Fruit fly (Drosophila melanogaster): Measurements from ENCODE around the gene scf.

The scf gene

dm6 chr3L:1330420-1330819, 31.9 kb downstream of the scf start:
- no peak for TF ChIP-seq CG5204 (GFP tag; optimal IDR thresholded peaks at IDR 0.05)
- TF ChIP-seq CG33017 (tag; optimal IDR thresholded peaks at IDR 0.05): peak; percentile 20
- TF ChIP-seq CG7101 (tag; optimal IDR thresholded peaks at IDR 0.05): peak; percentile 24
- TF ChIP-seq pad (GFP tag; optimal IDR thresholded peaks at IDR 0.05): no peak
- TF ChIP-seq ovo (GFP tag; optimal IDR thresholded peaks at IDR 0.05): no peak
- TF ChIP-seq toe (GFP tag; optimal IDR thresholded peaks at IDR 0.05): no peak
- no peak for TF ChIP-seq CG7045 (GFP tag; optimal IDR thresholded peaks at IDR 0.05)
- TF ChIP-seq Crg-1 (GFP tag; optimal IDR thresholded peaks at IDR 0.05): no peak

- no peak for TF ChIP-seq CG14711 (tag; optimal IDR thresholded peaks at IDR 0.05)
- no peak for TF ChIP-seq CG5204 (GFP tag; optimal IDR thresholded peaks at IDR 0.05)
- TF ChIP-seq CG12768 (GFP tag; optimal IDR thresholded peaks at IDR 0.05): no peak
- TF ChIP-seq CG11617 (GFP tag; optimal IDR thresholded peaks at IDR 0.05): no peak
- TF ChIP-seq kay (GFP tag; ENCODE audit: borderline replicate concordance): no peak
- TF ChIP-seq CG1620 (GFP tag; optimal IDR thresholded peaks at IDR 0.05): no peak
- TF ChIP-seq CG33017 (tag; optimal IDR thresholded peaks at IDR 0.05): no peak
- TF ChIP-seq cic (GFP tag; optimal IDR thresholded peaks at IDR 0.05): no peak
- TF ChIP-seq tj (GFP tag; optimal IDR thresholded peaks at IDR 0.05): no peak
- TF ChIP-seq bab1 (GFP tag; optimal IDR thresholded peaks at IDR 0.05): no peak
- no peak for TF ChIP-seq Mnt (GFP tag; optimal IDR thresholded peaks at IDR 0.05)
- no peak for TF ChIP-seq cnc (optimal IDR thresholded peaks at IDR 0.05)
- no peak for TF ChIP-seq Clk (GFP tag; optimal IDR thresholded peaks at IDR 0.05)
- TF ChIP-seq CG7101 (tag; optimal IDR thresholded peaks at IDR 0.05): no peak
- no peak for TF ChIP-seq CG7045 (GFP tag; optimal IDR thresholded peaks at IDR 0.05)
- TF ChIP-seq toe (GFP tag; optimal IDR thresholded peaks at IDR 0.05): no peak
- no peak for TF ChIP-seq ovo (GFP tag; optimal IDR thresholded peaks at IDR 0.05)
These were observed 33.1 kb downstream of the scf start, which contains the start of gene msd1 for dm6 chr3L:1331542-1331941. msd1 (plus strand) TSS chr3L:1331744.

- TF ChIP-seq CG1620 (GFP tag; optimal IDR thresholded peaks at IDR 0.05) (no peak), CG11617 (GFP tag; optimal IDR thresholded peaks at IDR 0.05) (no peak)
These were observed 34.5 kb downstream of the scf start, which contains the start of gene msd5 for dm6 chr3L:1332973-1333372. msd5 (minus strand) TSS chr3L:1333146.

dm6 chr3L:1334571-1335427, 36.3 kb downstream of the scf start, which contains the start of the genes Hmbs and CG2211:
Hmbs (plus strand) TSS chr3L:1334889.
CG2211 (minus strand) TSS chr3L:1335359.
- no peak for TF ChIP-seq cnc (optimal IDR thresholded peaks at IDR 0.05)
- TF ChIP-seq CG11617 (GFP tag; optimal IDR thresholded peaks at IDR 0.05): peak; percentile 73
- TF ChIP-seq tj (GFP tag; optimal IDR thresholded peaks at IDR 0.05): peak; percentile 35
- no peak for TF ChIP-seq toe (GFP tag; optimal IDR thresholded peaks at IDR 0.05)
- TF ChIP-seq Hr96 (GFP tag; optimal IDR thresholded peaks at IDR 0.05): peak; percentile 92
- TF ChIP-seq Crg-1 (GFP tag; optimal IDR thresholded peaks at IDR 0.05): peak; percentile 69
- TF ChIP-seq CG5204 (GFP tag; optimal IDR thresholded peaks at IDR 0.05): no peak
- TF ChIP-seq Mnt (GFP tag; optimal IDR thresholded peaks at IDR 0.05): peak; percentile 79
- no peak for TF ChIP-seq pad (GFP tag; optimal IDR thresholded peaks at IDR 0.05)
- TF ChIP-seq CG1620 (GFP tag; optimal IDR thresholded peaks at IDR 0.05): peak; percentile 87
- peak; percentile 61 for TF ChIP-seq CG12768 (GFP tag; optimal IDR thresholded peaks at IDR 0.05)
- TF ChIP-seq CG7101 (tag; optimal IDR thresholded peaks at IDR 0.05): peak; percentile 68
- TF ChIP-seq Clk (GFP tag; optimal IDR thresholded peaks at IDR 0.05): peak; percentile 82
- TF ChIP-seq CG7045 (GFP tag; optimal IDR thresholded peaks at IDR 0.05): peak; percentile 84
- TF ChIP-seq ovo (GFP tag; optimal IDR thresholded peaks at IDR 0.05): peak; percentile 83
- peak; percentile 96 for TF ChIP-seq bab1 (GFP tag; optimal IDR thresholded peaks at IDR 0.05)
- peak; percentile 98 for TF ChIP-seq CG14711 (tag; optimal IDR thresholded peaks at IDR 0.05)
- TF ChIP-seq cic (GFP tag; optimal IDR thresholded peaks at IDR 0.05): peak; percentile 76
- no peak for TF ChIP-seq kay (GFP tag; ENCODE audit: borderline replicate concordance)
- peak; percentile 55 for TF ChIP-seq CG33017 (tag; optimal IDR thresholded peaks at IDR 0.05)

DNA sequence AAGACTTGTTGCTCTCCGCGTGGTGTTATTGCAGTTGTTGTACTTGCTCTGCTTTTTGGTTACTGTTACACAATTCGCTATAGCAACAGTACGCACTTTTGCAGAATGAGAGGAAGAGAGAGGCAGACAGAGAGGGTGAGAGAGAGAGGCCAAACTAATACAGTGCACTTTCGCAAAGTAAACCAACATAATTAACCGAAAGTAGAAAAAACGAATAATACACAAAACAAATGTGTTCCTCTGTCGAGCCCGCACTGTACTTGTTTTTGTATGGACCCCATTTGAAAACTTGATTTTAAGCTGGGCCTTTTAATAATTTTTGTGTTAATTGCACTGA, 36.9 kb downstream of the scf start:
- TF ChIP-seq cnc (optimal IDR thresholded peaks at IDR 0.05) (peak in 1 of 2 experiments; percentile 24), Hr96 (GFP tag; optimal IDR thresholded peaks at IDR 0.05) (no peak), CG14711 (tag; optimal IDR thresholded peaks at IDR 0.05) (peak; percentile 23), tj (GFP tag; optimal IDR thresholded peaks at IDR 0.05) (no peak), Crg-1 (GFP tag; optimal IDR thresholded peaks at IDR 0.05) (peak; percentile 15), CG5204 (GFP tag; optimal IDR thresholded peaks at IDR 0.05) (no peak), CG7045 (GFP tag; optimal IDR thresholded peaks at IDR 0.05) (peak; percentile 40), CG33017 (tag; optimal IDR thresholded peaks at IDR 0.05) (no peak), ovo (GFP tag; optimal IDR thresholded peaks at IDR 0.05) (no peak), CG7101 (tag; optimal IDR thresholded peaks at IDR 0.05) (peak; percentile 33), bab1 (GFP tag; optimal IDR thresholded peaks at IDR 0.05) (peak; percentile 35), pad (GFP tag; optimal IDR thresholded peaks at IDR 0.05) (peak; percentile 98), CG1620 (GFP tag; optimal IDR thresholded peaks at IDR 0.05) (peak; percentile 2)
